Worm (Caenorhabditis elegans): Measurements from ENCODE around the gene agr-1.
A peak's percentile ranks its signal among the peaks of the same experiment; 100 is the strongest.

DNA sequence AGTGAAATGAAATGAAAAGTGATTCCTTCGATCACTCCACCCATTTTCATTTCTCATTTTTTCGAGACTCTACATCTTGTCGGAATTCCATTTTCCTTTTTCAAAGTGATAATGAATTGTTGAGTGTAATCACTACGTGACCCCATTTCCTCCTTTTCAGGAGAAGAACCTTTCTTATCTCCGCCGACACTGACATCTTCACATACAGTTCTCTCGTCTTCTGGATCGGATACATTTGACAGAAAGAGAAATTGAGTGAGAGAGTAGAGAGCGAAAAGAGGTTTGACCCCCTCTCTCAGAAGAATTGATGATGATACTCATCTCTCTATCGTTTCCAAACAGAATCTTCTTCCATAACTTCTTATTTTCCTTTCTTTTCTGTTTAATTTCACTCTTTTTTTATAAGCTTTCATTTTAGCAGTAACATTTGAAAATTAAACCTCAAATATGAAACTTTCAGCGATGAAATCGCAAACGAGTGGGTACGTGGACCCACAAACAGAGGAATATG lies 61.1 kb downstream of the agr-1 start, which contains the start of gene dpy-2:
- TF ChIP-seq elt-1 (tag; optimal IDR thresholded peaks at IDR 0.05; ENCODE audit: borderline replicate concordance, insufficient read depth) (peak; percentile 8), elt-3 (tag; optimal IDR thresholded peaks at IDR 0.05) (peak; percentile 34)
